Fruit fly (Drosophila melanogaster) whole organism, embryonic: ENCODE measurements around the gene Plzf.

Experiments used
- Bdp1 ChIP-seq: fragments of 200-800 bp; sonication (Bioruptor generic); optimal IDR thresholded peaks from 3 replicates; lab custom pipeline; 2016; ENCODE audit warnings: missing biosample characterization, missing genetic modification characterization
- Bteb2 ChIP-seq: fragments of 200-800 bp; sonication (Bioruptor generic); optimal IDR thresholded peaks from 2 replicates; lab custom pipeline; 2016; ENCODE audit warnings: missing biosample characterization, missing genetic modification characterization
- CG10209 ChIP-seq: fragments of 200-800 bp; sonication (Bioruptor generic); optimal IDR thresholded peaks from 3 replicates; lab custom pipeline; 2017; ENCODE audit warnings: missing biosample characterization, mild to moderate bottlenecking, missing genetic modification characterization, missing genetic modification reagents
- CG10979 ChIP-seq: fragments of 200-800 bp; sonication (Bioruptor generic); optimal IDR thresholded peaks from 2 replicates; lab custom pipeline; 2018; ENCODE audit warnings: missing biosample characterization, mild to moderate bottlenecking, missing genetic modification characterization, moderate library complexity
- CG11504 ChIP-seq: fragments of 200-800 bp; sonication (Bioruptor generic); optimal IDR thresholded peaks from 3 replicates; lab custom pipeline; 2019; ENCODE audit warnings: missing biosample characterization, mild to moderate bottlenecking, missing genetic modification characterization, moderate library complexity
- CG12155 ChIP-seq: fragments of 200-800 bp; sonication (Bioruptor generic); optimal IDR thresholded peaks from 3 replicates; lab custom pipeline; 2016; ENCODE audit warnings: missing biosample characterization, missing genetic modification characterization
- CG15479 ChIP-seq: fragments of 200-800 bp; sonication (Bioruptor generic); optimal IDR thresholded peaks from 3 replicates; lab custom pipeline; 2019; ENCODE audit warnings: missing biosample characterization, mild to moderate bottlenecking, missing genetic modification characterization, moderate library complexity
- CG15514 ChIP-seq: fragments of 200-800 bp; sonication (Bioruptor generic); optimal IDR thresholded peaks from 3 replicates; lab custom pipeline; 2017; ENCODE audit warnings: missing biosample characterization, missing genetic modification characterization, mild to moderate bottlenecking, moderate library complexity, missing genetic modification reagents
- CG15696 ChIP-seq: fragments of 200-800 bp; sonication (Bioruptor generic); optimal IDR thresholded peaks from 2 replicates; lab custom pipeline; 2019; ENCODE audit warnings: missing biosample characterization, mild to moderate bottlenecking, missing genetic modification characterization, moderate library complexity
- CG16779 ChIP-seq: fragments of 200-800 bp; sonication (Bioruptor generic); IDR thresholded peaks from 2 replicates; pipeline ENCODE4 v1.3.6; 2022; ENCODE audit warnings: missing biosample characterization, missing genetic modification characterization
- CG17802 ChIP-seq: fragments of 200-800 bp; sonication (Bioruptor generic); optimal IDR thresholded peaks from 2 replicates; lab custom pipeline; 2018; ENCODE audit warnings: missing biosample characterization, mild to moderate bottlenecking, missing genetic modification characterization, moderate library complexity
- CG2889 ChIP-seq: fragments of 200-800 bp; sonication (Bioruptor generic); IDR thresholded peaks from 3 replicates; pipeline ENCODE4 v1.3.6; 2022; ENCODE audit warnings: missing biosample characterization, missing genetic modification characterization
- CG30020 ChIP-seq: fragments of 200-800 bp; optimal IDR thresholded peaks from 2 replicates; lab custom pipeline; 2019; ENCODE audit warnings: missing biosample characterization, mild to moderate bottlenecking, missing genetic modification characterization, moderate library complexity
- CG30431 ChIP-seq: fragments of 200-800 bp; sonication (Bioruptor generic); optimal IDR thresholded peaks from 2 replicates; lab custom pipeline; 2017; ENCODE audit warnings: missing biosample characterization, missing genetic modification characterization
- CG31388 ChIP-seq: fragments of 200-800 bp; sonication (Bioruptor generic); optimal IDR thresholded peaks from 2 replicates; lab custom pipeline; 2016; ENCODE audit warnings: missing biosample characterization, missing genetic modification characterization
- CG34422 ChIP-seq: fragments of 200-800 bp; sonication (Bioruptor generic); IDR thresholded peaks from 3 replicates; pipeline ENCODE4 v1.3.6; 2022; ENCODE audit warnings: missing biosample characterization, missing genetic modification characterization
- CG3847 ChIP-seq: fragments of 200-800 bp; sonication (Bioruptor generic); IDR thresholded peaks from 2 replicates; pipeline ENCODE4 v1.3.6; 2022; ENCODE audit warnings: missing biosample characterization, missing genetic modification characterization
- CG7357 ChIP-seq: fragments of 200-800 bp; sonication (Bioruptor generic); IDR thresholded peaks from 3 replicates; pipeline ENCODE4 v1.3.6; 2022; ENCODE audit warnings: missing biosample characterization, missing genetic modification characterization
- CG7745 ChIP-seq: fragments of 200-800 bp; sonication (Bioruptor generic); optimal IDR thresholded peaks from 2 replicates; lab custom pipeline; 2018; ENCODE audit warnings: missing biosample characterization, mild to moderate bottlenecking, missing genetic modification characterization, moderate library complexity
- CG7786 ChIP-seq: fragments of 200-800 bp; sonication (Bioruptor generic); optimal IDR thresholded peaks from 2 replicates; lab custom pipeline; 2016; ENCODE audit warnings: missing biosample characterization, missing genetic modification characterization
- CG7839 ChIP-seq: fragments of 200-800 bp; sonication (Bioruptor generic); optimal IDR thresholded peaks from 3 replicates; lab custom pipeline; 2018; ENCODE audit warnings: missing biosample characterization, mild to moderate bottlenecking, missing genetic modification characterization, moderate library complexity
- CG7963 ChIP-seq: fragments of 200-800 bp; sonication (Bioruptor generic); IDR thresholded peaks from 3 replicates; pipeline ENCODE4 v1.3.6; 2022; ENCODE audit warnings: missing biosample characterization, missing genetic modification characterization; ENCODE audit not compliant: partially characterized antibody
- CG8924 ChIP-seq: fragments of 200-800 bp; optimal IDR thresholded peaks from 3 replicates; lab custom pipeline; 2019; ENCODE audit warnings: missing biosample characterization, mild to moderate bottlenecking, missing genetic modification characterization, moderate library complexity
- H15 ChIP-seq: fragments of 200-800 bp; sonication (Bioruptor generic); IDR thresholded peaks from 3 replicates; pipeline ENCODE4 v1.3.6; 2022; ENCODE audit warnings: missing biosample characterization, missing genetic modification characterization
- Hey ChIP-seq: fragments of 200-800 bp; sonication (Bioruptor generic); optimal IDR thresholded peaks from 3 replicates; lab custom pipeline; 2018; ENCODE audit warnings: missing biosample characterization, mild to moderate bottlenecking, missing genetic modification characterization
- Hsf ChIP-seq: fragments of 200-800 bp; sonication (Bioruptor generic); optimal IDR thresholded peaks from 3 replicates; lab custom pipeline; 2016; ENCODE audit warnings: missing biosample characterization, missing genetic modification characterization
- MTF-1 ChIP-seq: fragments of 200-800 bp; sonication (Bioruptor generic); optimal IDR thresholded peaks from 2 replicates; lab custom pipeline; 2018; ENCODE audit warnings: missing biosample characterization, mild to moderate bottlenecking, missing genetic modification characterization, borderline replicate concordance
- NK7.1 ChIP-seq: fragments of 200-800 bp; sonication (Bioruptor generic); optimal IDR thresholded peaks from 3 replicates; lab custom pipeline; 2016; ENCODE audit warnings: missing biosample characterization, missing genetic modification characterization
- PHDP ChIP-seq: fragments of 200-800 bp; sonication (Bioruptor generic); optimal IDR thresholded peaks from 3 replicates; lab custom pipeline; 2018; ENCODE audit warnings: missing biosample characterization, mild to moderate bottlenecking, missing genetic modification characterization, moderate library complexity
- Tbp ChIP-seq: fragments of >200 bp; optimal IDR thresholded peaks from 2 replicates; lab custom pipeline; 2018; ENCODE audit warnings: missing biosample characterization, missing genetic modification characterization
- ara ChIP-seq: fragments of 200-800 bp; sonication (Bioruptor generic); IDR thresholded peaks from 2 replicates; pipeline ENCODE4 v1.3.6; 2022; ENCODE audit warnings: missing biosample characterization, missing genetic modification characterization
- bcd ChIP-seq: fragments of 200-800 bp; sonication (Bioruptor generic); optimal IDR thresholded peaks from 2 replicates; lab custom pipeline; 2017; ENCODE audit warnings: missing biosample characterization, mild to moderate bottlenecking, missing genetic modification characterization
- chm ChIP-seq: fragments of 200-800 bp; sonication (Bioruptor generic); IDR thresholded peaks from 2 replicates; pipeline ENCODE4 v1.3.6; 2022; ENCODE audit warnings: missing biosample characterization, missing genetic modification characterization
- corto ChIP-seq: fragments of 200-800 bp; sonication (Bioruptor generic); optimal IDR thresholded peaks from 2 replicates; lab custom pipeline; 2016; ENCODE audit warnings: missing biosample characterization, mild to moderate bottlenecking, missing genetic modification characterization, moderate library complexity
- dmrt11E ChIP-seq: fragments of 200-800 bp; sonication (Bioruptor generic); optimal IDR thresholded peaks from 3 replicates; lab custom pipeline; 2018; ENCODE audit warnings: missing biosample characterization, mild to moderate bottlenecking, missing genetic modification characterization, moderate library complexity
- exex ChIP-seq: fragments of 200-800 bp; sonication (Bioruptor generic); optimal IDR thresholded peaks from 4 replicates; lab custom pipeline; 2018; ENCODE audit warnings: missing biosample characterization, mild to moderate bottlenecking, missing genetic modification characterization, moderate library complexity
- fd3F ChIP-seq: fragments of 200-800 bp; sonication (Bioruptor generic); optimal IDR thresholded peaks from 2 replicates; lab custom pipeline; 2018; ENCODE audit warnings: missing biosample characterization, mild to moderate bottlenecking, missing genetic modification characterization, moderate library complexity
- gro ChIP-seq: fragments of 200-800 bp; sonication (Bioruptor generic); optimal IDR thresholded peaks from 2 replicates; lab custom pipeline; 2016; ENCODE audit warnings: missing biosample characterization, missing genetic modification characterization
- h ChIP-seq: fragments of >200 bp; optimal IDR thresholded peaks from 2 replicates; lab custom pipeline; 2017
- nerfin-1 ChIP-seq: fragments of 200-800 bp; sonication (Bioruptor generic); optimal IDR thresholded peaks from 3 replicates; lab custom pipeline; 2019; ENCODE audit warnings: missing biosample characterization, mild to moderate bottlenecking, missing genetic modification characterization, moderate library complexity
- otp ChIP-seq: fragments of 200-800 bp; sonication (Bioruptor generic); IDR thresholded peaks from 3 replicates; pipeline ENCODE4, ENCODE4 v1.3.6; 2022; ENCODE audit warnings: missing biosample characterization, missing genetic modification characterization
- pho ChIP-seq: fragments of 200-800 bp; sonication (Bioruptor generic); optimal IDR thresholded peaks from 2 replicates; lab custom pipeline; 2016; ENCODE audit warnings: missing biosample characterization, missing genetic modification characterization
- phol ChIP-seq: fragments of 200-800 bp; sonication (Bioruptor generic); optimal IDR thresholded peaks from 3 replicates; lab custom pipeline; 2018; ENCODE audit warnings: missing biosample characterization, mild to moderate bottlenecking, missing genetic modification characterization, moderate library complexity
- salm ChIP-seq: fragments of 200-800 bp; sonication (Bioruptor generic); optimal IDR thresholded peaks from 2 replicates; lab custom pipeline; 2018; ENCODE audit warnings: missing biosample characterization, mild to moderate bottlenecking, missing genetic modification characterization
- shn ChIP-seq: fragments of 200-800 bp; sonication (Bioruptor generic); optimal IDR thresholded peaks from 3 replicates; lab custom pipeline; 2016; ENCODE audit warnings: missing biosample characterization, missing genetic modification characterization
- sisA ChIP-seq: fragments of 200-800 bp; sonication (Bioruptor generic); IDR thresholded peaks from 2 replicates; pipeline ENCODE4 v1.3.6; 2022; ENCODE audit warnings: missing biosample characterization, missing genetic modification characterization
- tio ChIP-seq: fragments of 200-800 bp; sonication (Bioruptor generic); optimal IDR thresholded peaks from 2 replicates; lab custom pipeline; 2017; ENCODE audit warnings: missing biosample characterization, missing genetic modification characterization, inconsistent platforms
- toy ChIP-seq: fragments of 200-800 bp; sonication (Bioruptor generic); IDR thresholded peaks from 2 replicates; pipeline ENCODE4 v1.3.6; 2022; ENCODE audit warnings: missing biosample characterization, missing genetic modification characterization
- trem ChIP-seq: fragments of 200-800 bp; optimal IDR thresholded peaks from 3 replicates; lab custom pipeline; 2019; ENCODE audit warnings: missing biosample characterization, mild to moderate bottlenecking, missing genetic modification characterization, moderate library complexity

Plzf gene

DNA sequence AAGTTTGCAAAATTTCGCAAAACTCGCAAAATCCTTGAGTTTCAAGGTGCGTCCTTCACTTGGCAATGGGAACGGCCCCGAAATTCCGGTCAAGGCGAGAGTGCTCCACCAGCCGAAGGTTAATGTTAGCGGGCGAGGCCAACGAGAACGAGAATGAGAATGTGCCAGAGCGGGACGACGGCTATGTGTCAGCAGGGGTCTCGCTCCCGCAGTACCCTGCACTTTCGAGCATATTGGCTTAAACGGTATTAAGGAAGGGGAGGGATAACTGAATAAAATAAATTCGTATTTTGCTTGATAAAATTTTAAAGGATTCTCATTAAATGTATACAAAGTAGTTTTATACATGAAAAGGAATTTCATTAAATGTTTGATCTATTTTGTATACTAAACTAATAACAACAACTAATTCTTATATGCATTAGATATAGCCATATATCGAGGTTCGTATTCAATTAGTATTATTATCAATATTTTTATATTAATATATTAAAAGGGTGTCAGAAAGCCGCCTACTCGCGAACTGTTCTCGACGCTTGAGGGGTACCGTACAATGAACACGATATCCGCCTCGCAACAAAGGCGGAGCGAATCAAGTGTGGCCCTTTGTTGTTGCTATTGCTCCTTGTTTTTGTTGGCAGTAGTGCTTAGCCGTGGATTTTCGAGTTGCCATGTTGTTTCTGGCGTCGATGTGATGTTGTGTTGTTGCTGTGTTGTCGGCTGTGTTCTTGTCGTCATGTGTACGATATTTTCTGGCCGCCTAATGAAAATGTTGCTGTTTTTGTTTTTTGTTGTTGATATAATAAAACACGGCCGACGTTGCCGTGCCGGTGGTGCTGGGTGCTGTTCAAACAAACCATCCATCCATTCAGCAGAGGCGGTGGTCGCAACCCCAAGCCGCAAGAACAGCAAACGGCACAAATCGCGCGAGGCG is 42.1 kb downstream of the Plzf start (continued):
- TF ChIP-seq CG10979 (tag; lab: Kevin White, UChicago) (peak; percentile 98), Hsf (GFP tag; lab: Kevin White, UChicago) (peak; percentile 76), CG34422 (GFP tag; lab: Robert Waterston, UW) (no peak), CG7839 (tag; lab: Kevin White, UChicago) (peak; percentile 98), CG11504 (peak; percentile 96), ara (GFP tag; lab: Robert Waterston, UW) (no peak), nerfin-1 (tag; lab: Kevin White, UChicago) (peak; percentile 92), otp (GFP tag; lab: Robert Waterston, UW) (no peak), Bteb2 (GFP tag; lab: Kevin White, UChicago) (peak; percentile 30), fd3F (GFP tag; lab: Kevin White, UChicago) (peak; percentile 92), CG30431 (GFP tag; lab: Kevin White, UChicago) (peak; percentile 87), CG15514 (GFP tag; lab: Kevin White, UChicago) (peak; percentile 80), NK7.1 (GFP tag; lab: Kevin White, UChicago) (peak; percentile 18), toy (GFP tag; lab: Robert Waterston, UW) (no peak), MTF-1 (peak; percentile 55), dmrt11E (peak; percentile 97), phol (tag; lab: Kevin White, UChicago) (peak; percentile 97), CG16779 (GFP tag; lab: Robert Waterston, UW) (no peak), CG17802 (peak; percentile 53), CG7357 (GFP tag; lab: Robert Waterston, UW) (peak; percentile 85), CG7786 (GFP tag; lab: Kevin White, UChicago) (peak; percentile 75), CG15479 (GFP tag; lab: Kevin White, UChicago) (no peak), CG31388 (GFP tag; lab: Kevin White, UChicago) (peak; percentile 79), CG7745 (tag; lab: Kevin White, UChicago) (no peak), CG12155 (GFP tag; lab: Kevin White, UChicago) (peak; percentile 90), Hey (tag; lab: Kevin White, UChicago) (peak; percentile 31), CG10209 (peak; percentile 97), exex (peak; percentile 75), tio (peak; percentile 96), CG3847 (no peak), gro (GFP tag; lab: Kevin White, UChicago) (no peak), shn (peak; percentile 77), h (lab: Kevin White, UChicago) (no peak), CG30020 (peak; percentile 84), CG8924 (peak; percentile 98), salm (tag; lab: Kevin White, UChicago) (peak; percentile 89), Bdp1 (GFP tag; lab: Kevin White, UChicago) (peak; percentile 39), H15 (GFP tag; lab: Robert Waterston, UW) (no peak), chm (GFP tag; lab: Robert Waterston, UW) (no peak), corto (no peak), Tbp (no peak), CG15696 (tag; lab: Kevin White, UChicago) (peak; percentile 93), sisA (no peak), CG7963 (GFP tag; lab: Robert Waterston, UW) (no peak), PHDP (tag; lab: Kevin White, UChicago) (peak; percentile 94), trem (tag; lab: Kevin White, UChicago) (peak; percentile 93), bcd (GFP tag; lab: Kevin White, UChicago) (peak; percentile 97), pho (no peak), CG2889 (no peak)
